Worm (Caenorhabditis elegans) whole organism, mixed stage, embryonic: ENCODE data around the gene C45G9.5.
"Not testable (repeated sequence)": the region's sequence is repeated elsewhere in the genome, so short reads cannot be mapped to it uniquely, and the experiment has no call there.

Experiments used
- bed-3 ChIP-seq: fragments of 200-800 bp; sonication (Bioruptor generic); optimal IDR thresholded peaks from 3 replicates; lab custom pipeline; 2018; ENCODE audit warnings: mild to moderate bottlenecking, missing genetic modification characterization, moderate library complexity, missing compliant biosample characterization
- ceh-39 ChIP-seq: fragments of 150-350 bp; optimal IDR thresholded peaks from 2 replicates; lab custom pipeline; 2014; ENCODE audit warnings: missing biosample characterization, missing genetic modification characterization
- ceh-43 ChIP-seq: fragments of 200-800 bp; sonication (Bioruptor generic); optimal IDR thresholded peaks from 2 replicates; lab custom pipeline; 2018; ENCODE audit warnings: mild to moderate bottlenecking, missing genetic modification characterization, moderate library complexity, missing compliant biosample characterization
- ceh-83 ChIP-seq: fragments of 200-800 bp; sonication (Bioruptor generic); optimal IDR thresholded peaks from 2 replicates; lab custom pipeline; 2018; ENCODE audit warnings: mild to moderate bottlenecking, missing genetic modification characterization, missing compliant biosample characterization
- ces-1 ChIP-seq: fragments of 150-350 bp; optimal IDR thresholded peaks from 2 replicates; lab custom pipeline; 2014; ENCODE audit warnings: missing biosample characterization, missing genetic modification reagents, missing genetic modification characterization
- cnd-1 ChIP-seq: fragments of 200-800 bp; sonication (Bioruptor generic); optimal IDR thresholded peaks from 2 replicates; lab custom pipeline; 2018; ENCODE audit warnings: mild to moderate bottlenecking, missing genetic modification characterization, missing compliant biosample characterization
- elt-3 ChIP-seq: fragments of 150-350 bp; optimal IDR thresholded peaks from 2 replicates; lab custom pipeline; 2014; ENCODE audit warnings: missing biosample characterization, missing genetic modification characterization
- flh-1 ChIP-seq: fragments of 200-800 bp; sonication (Bioruptor generic); optimal IDR thresholded peaks from 2 replicates; lab custom pipeline; 2018; ENCODE audit warnings: mild to moderate bottlenecking, missing genetic modification characterization, moderate library complexity, missing compliant biosample characterization
- ham-2 ChIP-seq: fragments of 200-800 bp; sonication (Bioruptor generic); optimal IDR thresholded peaks from 2 replicates; lab custom pipeline; 2018; ENCODE audit warnings: mild to moderate bottlenecking, missing genetic modification characterization, missing compliant biosample characterization
- hlh-1 ChIP-seq: fragments of 150-350 bp; optimal IDR thresholded peaks from 2 replicates; lab custom pipeline; 2014; ENCODE audit warnings: missing biosample characterization, missing genetic modification reagents, missing genetic modification characterization
- lin-13 ChIP-seq: fragments of 150-350 bp; optimal IDR thresholded peaks from 2 replicates; lab custom pipeline; 2014; ENCODE audit warnings: missing biosample characterization, missing genetic modification characterization
- lin-32 ChIP-seq: fragments of 200-800 bp; sonication (Bioruptor generic); optimal IDR thresholded peaks from 2 replicates; lab custom pipeline; 2018; ENCODE audit warnings: mild to moderate bottlenecking, missing genetic modification characterization, missing compliant biosample characterization
- mab-5 ChIP-seq: fragments of 150-350 bp; optimal IDR thresholded peaks from 2 replicates; lab custom pipeline; 2014; ENCODE audit warnings: missing biosample characterization, missing genetic modification characterization
- mep-1 ChIP-seq: fragments of 150-350 bp; optimal IDR thresholded peaks from 2 replicates; lab custom pipeline; 2017; ENCODE audit warnings: missing biosample characterization, missing genetic modification reagents, missing genetic modification characterization, inconsistent platforms
- mls-2 ChIP-seq: sonication (generic microtip); optimal IDR thresholded peaks from 2 replicates; lab custom pipeline; 2016; ENCODE audit warnings: mild to moderate bottlenecking, missing genetic modification characterization, moderate library complexity, missing compliant biosample characterization
- nhr-2 ChIP-seq: fragments of 150-350 bp; optimal IDR thresholded peaks from 2 replicates; lab custom pipeline; 2014; ENCODE audit warnings: missing biosample characterization, missing genetic modification characterization
- pha-4 ChIP-seq: fragments of 150-350 bp; optimal IDR thresholded peaks from 2 replicates; lab custom pipeline; 2018; ENCODE audit warnings: missing biosample characterization, missing genetic modification reagents, missing genetic modification characterization
- sem-2 ChIP-seq: fragments of 200-800 bp; sonication (Bioruptor generic); optimal IDR thresholded peaks from 2 replicates; lab custom pipeline; 2018; ENCODE audit warnings: mild to moderate bottlenecking, missing genetic modification characterization, missing compliant biosample characterization
- snpc-4 ChIP-seq: fragments of 150-350 bp; optimal IDR thresholded peaks from 2 replicates; lab custom pipeline; 2014; ENCODE audit warnings: missing biosample characterization, missing genetic modification characterization
- sptf-1 ChIP-seq: sonication (generic microtip); optimal IDR thresholded peaks from 2 replicates; lab custom pipeline; 2017; ENCODE audit warnings: mild to moderate bottlenecking, missing genetic modification characterization, moderate library complexity, missing compliant biosample characterization
- tbx-8 ChIP-seq: fragments of 200-800 bp; sonication (Bioruptor generic); optimal IDR thresholded peaks from 2 replicates; lab custom pipeline; 2018; ENCODE audit warnings: mild to moderate bottlenecking, missing genetic modification characterization, moderate library complexity, missing compliant biosample characterization
- unc-120 ChIP-seq: sonication (generic microtip); optimal IDR thresholded peaks from 2 replicates; lab custom pipeline; 2017; ENCODE audit warnings: missing genetic modification characterization, missing compliant biosample characterization; ENCODE audit not compliant: poor library complexity, severe bottlenecking
- unc-39 ChIP-seq: fragments of 150-350 bp; optimal IDR thresholded peaks from 2 replicates; lab custom pipeline; 2014; ENCODE audit warnings: missing biosample characterization, missing genetic modification characterization
- unc-62 ChIP-seq: fragments of 150-350 bp; optimal IDR thresholded peaks from 2 replicates; lab custom pipeline; 2014; ENCODE audit warnings: missing biosample characterization, missing genetic modification reagents, missing genetic modification characterization
- zip-8 ChIP-seq: fragments of 150-350 bp; optimal IDR thresholded peaks from 2 replicates; lab custom pipeline; 2014; ENCODE audit warnings: missing biosample characterization, missing genetic modification characterization

The C45G9.5 gene

DNA sequence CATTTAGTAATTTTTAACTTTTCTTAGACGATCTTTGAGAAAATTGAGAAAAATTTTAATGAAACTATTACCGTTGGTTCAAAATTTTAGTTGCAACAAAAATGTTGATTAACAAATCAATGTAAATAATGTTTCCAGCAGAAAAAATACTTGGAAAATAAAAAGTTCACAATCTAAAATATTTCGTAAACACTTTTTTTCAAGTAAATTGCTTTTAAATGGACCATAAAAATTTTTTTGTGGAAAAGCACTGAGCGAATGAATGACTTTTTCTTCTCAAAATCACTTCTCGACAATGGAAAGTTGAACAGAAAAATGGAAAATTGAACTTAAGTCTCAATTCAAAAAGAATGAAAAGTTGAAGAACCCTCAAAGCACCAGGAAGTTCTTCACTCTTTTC, 5.6 kb downstream of the C45G9.5 start, which contains the start of gene C45G9.8:
Gene C45G9.8 (minus strand): TSS at position 101 of the 400 bp plus-strand sequence.
- TF ChIP-seq ceh-83 (GFP tag; lab: Kevin White, UChicago) (no peak), hlh-1 (tag; lab: Kevin White, UChicago) (no peak)

DNA sequence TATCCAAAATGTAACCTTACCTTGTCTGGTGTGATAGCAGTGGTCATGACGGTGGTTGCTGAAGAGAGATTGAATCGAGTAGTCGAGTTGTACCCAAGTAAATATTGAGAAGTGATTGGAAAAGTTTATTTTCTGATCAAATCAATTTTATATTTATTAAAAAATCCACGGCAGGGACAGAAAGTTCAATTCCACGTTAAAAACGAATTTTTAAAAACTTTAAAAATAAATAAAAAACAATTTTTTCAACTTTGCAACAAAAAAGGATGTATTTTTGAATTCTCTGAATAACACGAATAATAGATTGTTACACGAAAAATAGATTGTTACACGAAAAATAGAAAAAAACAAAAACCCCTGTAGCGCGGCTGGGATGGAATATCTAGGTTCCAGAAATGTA, 7.8 kb downstream of the C45G9.5 start, which contains the start of gene C45G9.9:
Gene C45G9.9 (minus strand): TSS at position 101 of the 400 bp plus-strand sequence.
- not testable (repeated sequence) for TF ChIP-seq ceh-43 (GFP tag; lab: Kevin White, UChicago); lin-13 (tag; lab: Kevin White, UChicago); elt-3

DNA sequence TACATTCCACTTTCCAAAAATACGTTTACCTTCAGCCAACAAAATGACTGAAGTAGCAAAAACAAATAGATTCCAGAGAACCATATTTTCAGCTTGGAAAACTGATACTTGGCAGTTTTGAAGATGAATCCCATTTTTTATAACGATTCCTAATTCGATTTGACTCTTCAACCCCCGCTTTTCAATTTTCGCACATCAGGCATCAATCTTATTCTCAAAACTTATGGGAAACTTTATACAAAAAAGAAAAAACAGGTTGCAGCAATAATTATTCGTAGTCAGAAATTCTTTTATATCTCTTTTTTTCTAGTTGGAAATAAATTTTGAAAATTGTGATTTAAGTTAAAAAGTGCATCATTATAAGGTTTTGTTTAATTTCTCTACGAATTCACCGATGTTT, 13.9 kb downstream of the C45G9.5 start, which contains the start of gene C45G9.10:
Gene C45G9.10 (minus strand): TSS at position 101 of the 400 bp plus-strand sequence.
- TF ChIP-seq unc-62 (no peak), ceh-83 (GFP tag; lab: Kevin White, UChicago) (no peak), ces-1 (GFP tag; lab: Kevin White, UChicago) (no peak), mab-5 (tag; lab: Kevin White, UChicago) (no peak), tbx-8 (GFP tag; lab: Kevin White, UChicago) (no peak), ham-2 (GFP tag; lab: Kevin White, UChicago) (no peak), unc-39 (tag; lab: Kevin White, UChicago) (no peak), ceh-39 (tag; lab: Kevin White, UChicago) (no peak)

DNA sequence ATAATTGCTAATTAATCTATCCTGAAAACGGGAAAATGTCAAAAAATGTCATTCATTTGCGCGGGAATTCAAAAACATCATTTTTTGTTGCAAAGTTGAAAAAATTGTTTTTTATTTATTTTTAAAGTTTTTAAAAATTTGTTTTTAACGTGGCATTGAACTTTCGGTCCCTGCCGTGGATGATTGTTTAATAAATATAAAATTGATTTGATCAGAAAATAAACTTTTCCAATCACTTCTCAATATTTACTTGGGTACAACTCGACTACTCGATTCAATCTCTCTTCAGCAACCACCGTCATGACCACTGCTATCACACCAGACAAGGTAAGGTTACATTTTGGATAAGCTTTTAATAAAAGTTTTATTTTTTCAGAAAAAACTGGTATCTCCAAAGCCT, 14.5 kb downstream of the C45G9.5 start, which contains the start of gene C45G9.4:
Gene C45G9.4 (plus strand): TSS at position 301 of the 400 bp plus-strand sequence.
- TF ChIP-seq ceh-83, tbx-8, ham-2 (GFP tag; lab: Kevin White, UChicago): not testable (repeated sequence)

DNA sequence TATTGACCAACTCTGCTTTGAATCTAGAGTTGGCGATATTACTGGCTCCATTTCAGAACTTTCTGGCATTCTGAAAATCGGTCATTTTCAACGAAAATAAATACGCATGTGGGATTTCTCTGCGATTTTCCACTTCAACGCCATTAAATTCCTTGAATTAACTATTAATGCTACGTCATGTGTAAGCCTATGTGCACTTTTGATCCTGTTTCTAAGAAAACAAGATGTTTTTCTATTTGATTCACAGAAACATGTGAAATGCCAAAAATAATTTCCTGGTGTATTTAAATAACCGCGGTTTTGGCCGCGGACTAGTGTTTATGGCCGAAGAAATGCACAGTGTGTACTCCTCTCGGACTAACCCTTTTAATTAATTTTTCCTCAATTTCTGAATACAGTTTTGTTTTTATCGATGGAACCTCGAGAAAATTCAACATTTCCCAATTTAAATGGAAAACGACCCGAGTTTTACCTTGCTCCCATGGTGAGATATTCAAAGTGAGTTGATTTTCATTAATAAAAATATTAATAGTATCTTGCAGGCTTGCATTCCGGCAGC, 20.8 kb downstream of the C45G9.5 start, which contains the start of the genes C45G9.11 and C45G9.2:
Gene C45G9.11 (minus strand): TSS at position 51 of the 559 bp plus-strand sequence.
Gene C45G9.2 (plus strand): TSS at position 392 of the 559 bp plus-strand sequence.
- TF ChIP-seq ceh-39 (tag; lab: Kevin White, UChicago) (no peak), hlh-1 (tag; lab: Kevin White, UChicago) (peak; percentile 16), ceh-83 (GFP tag; lab: Kevin White, UChicago) (peak; percentile 36), cnd-1 (tag; lab: Kevin White, UChicago) (no peak), mls-2 (tag; lab: Kevin White, UChicago) (no peak), tbx-8 (GFP tag; lab: Kevin White, UChicago) (no peak), zip-8 (no peak), mep-1 (tag; lab: Kevin White, UChicago) (peak; percentile 59), ces-1 (GFP tag; lab: Kevin White, UChicago) (peak; percentile 82), unc-62 (no peak), lin-32 (GFP tag; lab: Kevin White, UChicago) (peak; percentile 39), nhr-2 (tag; lab: Kevin White, UChicago) (no peak)

DNA sequence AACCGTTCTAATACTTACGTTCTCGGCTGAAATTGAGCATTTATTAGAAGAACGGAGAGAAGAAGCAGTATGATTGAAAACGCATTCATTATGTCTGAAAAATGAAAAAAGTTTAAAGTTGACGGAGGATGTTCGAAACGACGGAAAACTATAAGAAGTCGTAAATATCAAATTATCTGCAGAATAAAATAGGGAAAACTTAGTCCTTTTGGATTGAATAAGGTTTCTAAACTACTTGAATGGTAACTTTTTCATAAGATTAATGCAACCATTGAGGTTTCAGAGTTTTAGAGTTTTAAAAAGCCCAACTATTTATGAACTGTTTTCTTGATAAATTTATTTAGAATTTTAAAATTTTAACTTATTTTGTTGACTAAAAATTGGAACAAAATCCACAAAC, 23.6 kb downstream of the C45G9.5 start, which contains the start of gene C45G9.12:
Gene C45G9.12 (minus strand): TSS at position 101 of the 400 bp plus-strand sequence.
- no peak for TF ChIP-seq pha-4 (tag; lab: Kevin White, UChicago)
- TF ChIP-seq unc-120, result no peak
- no peak for TF ChIP-seq ces-1 (GFP tag; lab: Kevin White, UChicago)
- no peak for TF ChIP-seq unc-39 (tag; lab: Kevin White, UChicago)
- no peak for TF ChIP-seq sem-2 (GFP tag; lab: Kevin White, UChicago)
- TF ChIP-seq snpc-4 (tag; lab: Kevin White, UChicago), result no peak
- TF ChIP-seq sptf-1 (tag; lab: Kevin White, UChicago), result no peak
- TF ChIP-seq bed-3 (GFP tag; lab: Kevin White, UChicago), result no peak
- no peak for TF ChIP-seq flh-1 (GFP tag; lab: Kevin White, UChicago)
- no peak for TF ChIP-seq lin-13 (tag; lab: Kevin White, UChicago)

DNA sequence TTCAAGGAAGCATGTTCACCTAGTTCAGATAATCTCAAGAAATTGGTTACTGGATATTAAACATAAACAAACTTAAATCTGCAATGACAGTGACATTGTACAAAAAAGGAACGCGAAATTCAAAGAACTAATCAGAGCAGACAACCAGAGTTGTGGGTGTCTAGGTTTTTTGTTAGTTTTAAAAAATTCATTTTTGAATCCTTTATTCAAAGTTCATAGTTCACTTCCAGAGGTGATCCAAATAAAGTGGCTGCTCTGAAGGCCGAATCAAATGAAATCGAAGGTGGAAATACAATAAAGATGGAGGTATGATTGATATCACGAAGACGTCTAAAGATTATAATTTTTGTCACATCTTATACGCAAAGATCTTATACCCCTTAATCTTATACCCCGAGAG, 26.5 kb downstream of the C45G9.5 start, which contains the start of gene ttbk-6:
Gene ttbk-6 (plus strand): TSS at position 301 of the 400 bp plus-strand sequence.
- TF ChIP-seq lin-32 (GFP tag; lab: Kevin White, UChicago) (no peak), pha-4 (tag; lab: Kevin White, UChicago) (no peak)
